Worm (Caenorhabditis elegans) whole organism, midembryonic: ENCODE data around the gene cfp-1.

Source experiments
- flt-1 ChIP-seq: fragments of 200-800 bp; sonication (Bioruptor generic); IDR thresholded peaks from 2 replicates; pipeline ENCODE4 v1.3.6; 2022; ENCODE audit warnings: missing genetic modification characterization, missing compliant biosample characterization
- tab-1 ChIP-seq: fragments of 200-800 bp; sonication (Bioruptor generic); IDR thresholded peaks from 2 replicates; pipeline ENCODE4 v1.3.6; 2022; ENCODE audit warnings: missing genetic modification characterization, missing compliant biosample characterization

DNA sequence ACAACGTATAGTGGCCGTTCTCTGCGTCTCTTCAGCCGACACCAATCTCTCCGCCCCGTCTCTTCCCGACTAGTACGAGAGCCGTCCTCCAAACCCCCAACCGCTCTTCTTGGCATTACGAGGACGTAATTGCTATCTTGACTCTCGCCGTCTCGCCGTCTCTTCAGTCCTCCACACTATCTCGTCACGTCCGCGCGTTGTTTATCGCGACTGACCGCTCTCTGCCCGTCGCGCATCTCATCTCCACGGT, 43.8 kb upstream of the cfp-1 start:
- TF ChIP-seq tab-1 (GFP tag; lab: Robert Waterston, UW) (no peak), flt-1 (GFP tag; lab: Robert Waterston, UW) (no peak)
